Worm (Caenorhabditis elegans) whole organism, midembryonic: Measurements from ENCODE around the gene ZK402.5.
"Not testable (repeated sequence)": the region's sequence is repeated elsewhere in the genome, so short reads cannot be mapped to it uniquely, and the experiment has no call there.

Experiments
- T22C8.4 ChIP-seq: fragments of 200-800 bp; sonication (Bioruptor generic); IDR thresholded peaks from 2 replicates; pipeline ENCODE4 v1.3.6; 2022; ENCODE audit warnings: missing genetic modification characterization, missing compliant biosample characterization
- cog-1 ChIP-seq: sonication (generic microtip); optimal IDR thresholded peaks from 2 replicates; lab custom pipeline; 2016; ENCODE audit warnings: missing genetic modification characterization, missing compliant biosample characterization
- flt-1 ChIP-seq: fragments of 200-800 bp; sonication (Bioruptor generic); IDR thresholded peaks from 2 replicates; pipeline ENCODE4 v1.3.6; 2022; ENCODE audit warnings: missing genetic modification characterization, missing compliant biosample characterization
- klf-2 ChIP-seq: fragments of 200-800 bp; sonication (Bioruptor generic); conservative IDR thresholded peaks from 2 replicates; pipeline ENCODE4 v1.3.6; 2022; ENCODE audit warnings: missing genetic modification reagents, missing genetic modification characterization, missing compliant biosample characterization
- med-1 ChIP-seq: sonication (generic microtip); optimal IDR thresholded peaks from 2 replicates; lab custom pipeline; 2017; ENCODE audit warnings: missing genetic modification characterization, mild to moderate bottlenecking, missing compliant biosample characterization, antibody characterized with exemption, missing genetic modification reagents; ENCODE audit not compliant: insufficient read depth
- ref-1 ChIP-seq: fragments of 200-800 bp; sonication (Bioruptor generic); conservative IDR thresholded peaks from 2 replicates; pipeline ENCODE4 v1.3.6; 2022; ENCODE audit warnings: missing genetic modification reagents, missing genetic modification characterization, missing compliant biosample characterization
- tab-1 ChIP-seq: fragments of 200-800 bp; sonication (Bioruptor generic); IDR thresholded peaks from 2 replicates; pipeline ENCODE4 v1.3.6; 2022; ENCODE audit warnings: missing genetic modification characterization, missing compliant biosample characterization
- ztf-23 ChIP-seq: fragments of 200-800 bp; sonication (Bioruptor generic); IDR thresholded peaks from 2 replicates; pipeline ENCODE4 v1.3.6; 2022; ENCODE audit warnings: missing genetic modification reagents, missing genetic modification characterization, missing compliant biosample characterization
- ztf-29 ChIP-seq: fragments of 200-800 bp; sonication (Bioruptor generic); IDR thresholded peaks from 2 replicates; pipeline ENCODE4 v1.3.6; 2022; ENCODE audit warnings: missing genetic modification reagents, missing genetic modification characterization, missing compliant biosample characterization

ZK402.5 gene

DNA sequence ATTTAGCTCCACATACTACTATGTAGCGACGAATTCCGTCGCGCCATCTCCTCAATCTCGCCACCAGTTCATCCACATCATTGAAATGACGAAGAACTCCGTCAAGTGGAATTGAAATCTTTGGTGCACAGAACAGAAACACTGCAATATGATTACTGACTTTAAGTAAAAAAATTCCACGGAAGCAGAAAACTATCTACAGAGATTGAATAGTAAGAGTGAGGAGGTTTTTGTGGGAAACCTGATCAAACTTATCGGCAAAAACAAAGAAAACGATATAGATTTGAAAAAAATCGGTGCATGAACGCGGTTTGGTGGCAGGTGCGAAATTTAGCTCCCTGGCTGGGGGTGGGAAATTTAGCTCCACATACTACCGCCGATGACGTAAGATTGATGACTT is 2.3 kb upstream of the ZK402.5 start, which contains the start of gene ZK402.2:
Gene ZK402.2 (plus strand): TSS at position 301 of the 400 bp plus-strand sequence.
- TF ChIP-seq tab-1 (GFP tag; lab: Robert Waterston, UW); T22C8.4 (GFP tag; lab: Robert Waterston, UW); med-1: not testable (repeated sequence)

DNA sequence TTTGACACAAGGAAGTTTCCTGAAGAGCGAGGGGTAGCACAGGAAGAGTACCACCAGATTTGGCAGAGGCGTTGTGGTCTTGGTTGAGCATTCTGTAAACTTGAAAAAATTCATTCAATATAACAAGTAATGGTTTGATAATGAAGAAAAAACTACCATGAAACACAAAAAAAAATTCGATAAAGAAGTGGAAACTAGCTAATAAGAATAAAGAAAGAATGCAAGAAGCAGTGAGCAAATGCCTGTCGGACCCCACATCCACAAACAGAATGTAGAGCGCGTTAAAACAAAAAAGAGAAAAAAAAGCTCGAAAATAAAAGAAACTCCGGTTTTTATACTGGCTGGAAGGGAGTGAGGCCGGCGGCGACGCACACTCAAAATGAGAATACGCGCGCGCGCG is 3.6 kb downstream of the ZK402.5 start, which contains the start of gene H39E20.1:
Gene H39E20.1 (minus strand): TSS at position 101 of the 400 bp plus-strand sequence.
- TF ChIP-seq ztf-29, result no peak
- TF ChIP-seq cog-1 (tag; lab: Kevin White, UChicago), result no peak
- no peak for TF ChIP-seq ztf-23 (GFP tag; lab: Robert Waterston, UW)
- TF ChIP-seq flt-1 (GFP tag; lab: Robert Waterston, UW), result no peak
- no peak for TF ChIP-seq T22C8.4 (GFP tag; lab: Robert Waterston, UW)
- no peak for TF ChIP-seq ref-1 (GFP tag; lab: Robert Waterston, UW)
- no peak for TF ChIP-seq med-1
- no peak for TF ChIP-seq klf-2 (GFP tag; lab: Robert Waterston, UW)
- no peak for TF ChIP-seq tab-1 (GFP tag; lab: Robert Waterston, UW)

- TF ChIP-seq flt-1 (GFP tag; lab: Robert Waterston, UW), result no peak
- no peak for TF ChIP-seq ref-1 (GFP tag; lab: Robert Waterston, UW)
- no peak for TF ChIP-seq ztf-29
- no peak for TF ChIP-seq ztf-23 (GFP tag; lab: Robert Waterston, UW)
- TF ChIP-seq T22C8.4 (GFP tag; lab: Robert Waterston, UW), result no peak
- no peak for TF ChIP-seq cog-1 (tag; lab: Kevin White, UChicago)
- no peak for TF ChIP-seq klf-2 (GFP tag; lab: Robert Waterston, UW)
- TF ChIP-seq tab-1 (GFP tag; lab: Robert Waterston, UW), result no peak
- TF ChIP-seq med-1, result no peak
Measured at ce11 chrX:1395793-1396192, 5.4 kb downstream of the ZK402.5 start.

DNA sequence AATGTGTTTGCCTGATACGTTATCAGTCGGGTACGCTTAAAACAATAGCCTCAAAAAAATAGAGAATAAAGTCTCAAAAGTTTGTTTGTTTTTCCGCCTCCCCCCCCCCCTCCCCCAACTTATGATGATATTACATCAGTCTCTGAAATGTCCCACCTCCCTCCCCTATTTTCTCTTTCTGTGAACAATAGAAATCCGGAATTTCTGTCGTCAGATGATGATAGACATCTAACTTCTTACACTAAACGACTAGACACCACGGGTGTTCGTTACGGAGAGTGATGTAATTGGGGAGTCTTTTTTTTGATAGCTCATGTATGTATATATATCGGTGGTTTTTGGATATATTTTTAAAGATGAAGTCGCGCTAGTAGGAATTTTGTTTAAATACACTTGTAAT is 6.7 kb downstream of the ZK402.5 start:
- no peak for TF ChIP-seq med-1
- no peak for TF ChIP-seq flt-1 (GFP tag; lab: Robert Waterston, UW)

DNA sequence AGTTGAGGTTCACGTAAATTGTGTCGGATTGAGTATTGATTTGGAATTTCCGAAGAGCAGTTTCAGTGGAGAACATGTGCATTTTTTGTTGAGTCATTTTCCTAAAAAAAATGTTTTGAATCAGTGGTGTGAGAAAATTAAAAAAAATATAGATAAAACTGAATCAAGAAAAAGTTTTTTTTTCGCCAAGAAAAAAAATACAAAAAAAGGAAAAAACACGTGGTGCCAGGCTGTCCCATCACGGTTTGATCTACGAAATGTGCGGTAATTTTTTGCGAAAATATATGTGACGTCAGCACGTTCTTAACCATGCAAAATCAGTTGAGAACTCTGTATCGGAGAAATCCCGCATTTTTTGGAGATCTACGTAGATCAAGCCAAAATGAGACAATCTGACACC is 7.3 kb downstream of the ZK402.5 start, which contains the start of gene F56C3.9:
Gene F56C3.9 (minus strand): TSS at position 101 of the 400 bp plus-strand sequence.
- TF ChIP-seq ztf-23 (GFP tag; lab: Robert Waterston, UW), result no peak
- no peak for TF ChIP-seq cog-1 (tag; lab: Kevin White, UChicago)
- no peak for TF ChIP-seq flt-1 (GFP tag; lab: Robert Waterston, UW)
- no peak for TF ChIP-seq T22C8.4 (GFP tag; lab: Robert Waterston, UW)
- no peak for TF ChIP-seq med-1
- TF ChIP-seq ztf-29, result no peak
- TF ChIP-seq tab-1 (GFP tag; lab: Robert Waterston, UW), result no peak
- no peak for TF ChIP-seq ref-1 (GFP tag; lab: Robert Waterston, UW)
- TF ChIP-seq klf-2 (GFP tag; lab: Robert Waterston, UW), result no peak

- no peak for TF ChIP-seq tab-1 (GFP tag; lab: Robert Waterston, UW)
- no peak for TF ChIP-seq T22C8.4 (GFP tag; lab: Robert Waterston, UW)
- no peak for TF ChIP-seq ref-1 (GFP tag; lab: Robert Waterston, UW)
- peak; percentile 40 for TF ChIP-seq cog-1 (tag; lab: Kevin White, UChicago)
Measured at ce11 chrX:1389382-1389983, 11.7 kb downstream of the ZK402.5 start.

DNA sequence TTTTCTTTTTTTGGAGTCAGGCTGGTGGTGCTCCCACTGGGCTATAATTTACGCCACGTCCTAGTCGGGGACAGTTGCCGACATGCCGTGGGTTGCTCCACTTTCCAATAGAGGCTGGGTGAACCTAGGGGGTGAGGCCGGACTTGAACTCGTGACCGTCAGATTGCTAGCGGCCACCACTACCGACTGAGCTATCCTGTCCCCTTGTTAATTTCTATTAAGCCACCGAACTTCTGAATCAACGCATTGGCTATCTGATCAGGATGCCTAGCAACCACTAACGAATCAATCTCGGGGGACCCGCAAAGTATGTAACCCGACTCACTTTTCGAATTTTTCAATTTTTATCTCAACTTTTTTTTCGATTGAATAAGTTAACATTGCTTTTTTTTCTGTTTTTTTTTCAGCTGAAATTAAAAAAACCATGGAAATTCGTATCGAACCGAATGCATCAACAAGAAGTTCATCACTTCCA is 14.2 kb downstream of the ZK402.5 start, which contains the start of gene F56C3.1:
Gene F56C3.1 (plus strand): TSS at position 425 of the 475 bp plus-strand sequence.
- no peak for TF ChIP-seq klf-2 (GFP tag; lab: Robert Waterston, UW)
- TF ChIP-seq tab-1 (GFP tag; lab: Robert Waterston, UW), result no peak
- no peak for TF ChIP-seq ref-1 (GFP tag; lab: Robert Waterston, UW)
- no peak for TF ChIP-seq flt-1 (GFP tag; lab: Robert Waterston, UW)
- no peak for TF ChIP-seq ztf-29
- TF ChIP-seq ztf-23 (GFP tag; lab: Robert Waterston, UW), result no peak
- TF ChIP-seq T22C8.4 (GFP tag; lab: Robert Waterston, UW), result no peak
- TF ChIP-seq med-1, result no peak
- no peak for TF ChIP-seq cog-1 (tag; lab: Kevin White, UChicago)

ce11 chrX:1384538-1384937 is 16.6 kb downstream of the ZK402.5 start, which contains the start of gene F56C3.8:
Gene F56C3.8, minus strand, starts transcription at chrX:1384638.
- TF ChIP-seq cog-1 (tag; lab: Kevin White, UChicago), result no peak
- TF ChIP-seq tab-1 (GFP tag; lab: Robert Waterston, UW), result no peak
- TF ChIP-seq ztf-23 (GFP tag; lab: Robert Waterston, UW), result no peak
- TF ChIP-seq T22C8.4 (GFP tag; lab: Robert Waterston, UW), result no peak
- no peak for TF ChIP-seq klf-2 (GFP tag; lab: Robert Waterston, UW)
- TF ChIP-seq ztf-29, result no peak
- no peak for TF ChIP-seq med-1
- no peak for TF ChIP-seq ref-1 (GFP tag; lab: Robert Waterston, UW)
- TF ChIP-seq flt-1 (GFP tag; lab: Robert Waterston, UW), result no peak

DNA sequence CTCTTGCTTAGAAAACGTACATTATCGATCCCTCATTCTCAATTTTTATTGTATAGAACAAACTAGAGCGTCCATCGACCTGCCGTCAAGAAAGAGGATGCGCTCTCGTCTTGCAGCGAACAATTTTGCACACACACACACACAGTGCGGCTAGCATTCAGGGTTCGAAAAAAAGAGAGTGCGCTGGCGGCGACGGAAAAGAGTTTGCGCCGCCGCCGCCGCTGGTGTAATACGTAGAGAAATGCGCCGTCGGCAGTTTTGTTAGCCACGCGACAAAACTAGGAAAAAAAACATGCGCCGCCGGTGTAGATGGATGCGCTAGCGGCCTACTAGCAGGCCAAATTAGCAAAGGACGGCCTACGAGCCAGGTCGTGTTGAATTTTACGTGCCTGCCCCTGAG is 17.6 kb downstream of the ZK402.5 start:
- TF ChIP-seq ref-1 (GFP tag; lab: Robert Waterston, UW) (no peak), tab-1 (GFP tag; lab: Robert Waterston, UW) (no peak), T22C8.4 (GFP tag; lab: Robert Waterston, UW) (no peak), ztf-23 (GFP tag; lab: Robert Waterston, UW) (no peak), ztf-29 (no peak), klf-2 (GFP tag; lab: Robert Waterston, UW) (no peak), med-1 (no peak), cog-1 (tag; lab: Kevin White, UChicago) (no peak), flt-1 (GFP tag; lab: Robert Waterston, UW) (no peak)

- no peak for TF ChIP-seq tab-1 (GFP tag; lab: Robert Waterston, UW)
- no peak for TF ChIP-seq klf-2 (GFP tag; lab: Robert Waterston, UW)
- TF ChIP-seq ztf-23 (GFP tag; lab: Robert Waterston, UW), result no peak
- no peak for TF ChIP-seq ztf-29
- no peak for TF ChIP-seq cog-1 (tag; lab: Kevin White, UChicago)
- no peak for TF ChIP-seq med-1
- no peak for TF ChIP-seq ref-1 (GFP tag; lab: Robert Waterston, UW)
Measured at ce11 chrX:1381565-1381964, 19.6 kb downstream of the ZK402.5 start, which contains the start of gene F56C3.10. Gene F56C3.10, minus strand, starts transcription at chrX:1381665.
